Fruit fly (Drosophila melanogaster) whole organism, embryonic: ENCODE results near the gene CG15536.

ENCODE experiments used
- Atf3 ChIP-seq: fragments of 200-800 bp; sonication (Bioruptor generic); optimal IDR thresholded peaks from 3 replicates; lab custom pipeline; 2016; ENCODE audit warnings: missing biosample characterization, missing genetic modification characterization
- Awh ChIP-seq: fragments of 200-800 bp; sonication (Bioruptor generic); IDR thresholded peaks from 2 replicates; pipeline ENCODE4, ENCODE4 v1.3.6; 2022; ENCODE audit warnings: missing biosample characterization, missing genetic modification characterization
- CG10321 ChIP-seq: fragments of 200-800 bp; sonication (Bioruptor generic); IDR thresholded peaks from 2 replicates; pipeline ENCODE4 v1.3.6; 2022; ENCODE audit warnings: missing biosample characterization, missing genetic modification characterization
- CG10462 ChIP-seq: fragments of 200-800 bp; sonication (Bioruptor generic); optimal IDR thresholded peaks from 2 replicates; lab custom pipeline; 2016; ENCODE audit warnings: missing biosample characterization, missing genetic modification characterization
- CG12744 ChIP-seq: fragments of 200-800 bp; sonication (Bioruptor generic); optimal IDR thresholded peaks from 2 replicates; lab custom pipeline; 2016; ENCODE audit warnings: missing biosample characterization, missing genetic modification characterization
- CG13775 ChIP-seq: fragments of 200-800 bp; sonication (Bioruptor generic); optimal IDR thresholded peaks from 3 replicates; lab custom pipeline; 2017; ENCODE audit warnings: missing biosample characterization, mild to moderate bottlenecking, missing genetic modification characterization
- CG15011 ChIP-seq: fragments of 200-800 bp; sonication (Bioruptor generic); optimal IDR thresholded peaks from 3 replicates; lab custom pipeline; 2018; ENCODE audit warnings: missing biosample characterization, mild to moderate bottlenecking, missing genetic modification characterization
- CG18764 ChIP-seq: fragments of 200-800 bp; sonication (Bioruptor generic); optimal IDR thresholded peaks from 3 replicates; lab custom pipeline; 2016; ENCODE audit warnings: missing biosample characterization, missing genetic modification characterization
- CG3065 ChIP-seq: fragments of 200-800 bp; sonication (Bioruptor generic); optimal IDR thresholded peaks from 2 replicates; lab custom pipeline; 2016; ENCODE audit warnings: missing biosample characterization, missing genetic modification characterization
- CG32532 ChIP-seq: fragments of 200-800 bp; sonication (Bioruptor generic); IDR thresholded peaks from 2 replicates; pipeline ENCODE4 v1.3.6; 2022; ENCODE audit warnings: missing biosample characterization, missing genetic modification characterization
- CG34422 ChIP-seq: fragments of 200-800 bp; sonication (Bioruptor generic); IDR thresholded peaks from 3 replicates; pipeline ENCODE4 v1.3.6; 2022; ENCODE audit warnings: missing biosample characterization, missing genetic modification characterization
- CG3847 ChIP-seq: fragments of 200-800 bp; sonication (Bioruptor generic); IDR thresholded peaks from 2 replicates; pipeline ENCODE4 v1.3.6; 2022; ENCODE audit warnings: missing biosample characterization, missing genetic modification characterization
- CG4424 ChIP-seq: fragments of 200-800 bp; sonication (Bioruptor generic); optimal IDR thresholded peaks from 3 replicates; lab custom pipeline; 2016; ENCODE audit warnings: missing biosample characterization, missing genetic modification characterization
- CG4707 ChIP-seq: fragments of 200-800 bp; sonication (Bioruptor generic); optimal IDR thresholded peaks from 2 replicates; lab custom pipeline; 2018; ENCODE audit warnings: missing biosample characterization, mild to moderate bottlenecking, missing genetic modification characterization, moderate library complexity
- CG5245 ChIP-seq: fragments of 200-800 bp; sonication (Bioruptor generic); optimal IDR thresholded peaks from 3 replicates; lab custom pipeline; 2016; ENCODE audit warnings: missing biosample characterization, missing genetic modification characterization
- CG7839 ChIP-seq: fragments of 200-800 bp; sonication (Bioruptor generic); optimal IDR thresholded peaks from 3 replicates; lab custom pipeline; 2018; ENCODE audit warnings: missing biosample characterization, mild to moderate bottlenecking, missing genetic modification characterization, moderate library complexity
- Dad ChIP-seq: fragments of 200-800 bp; sonication (Bioruptor generic); optimal IDR thresholded peaks from 3 replicates; lab custom pipeline; 2016; ENCODE audit warnings: missing biosample characterization, missing genetic modification characterization
- Dbx ChIP-seq: fragments of 200-800 bp; sonication (Bioruptor generic); IDR thresholded peaks from 3 replicates; pipeline ENCODE4 v1.3.6; 2022; ENCODE audit warnings: missing biosample characterization, missing genetic modification characterization
- Drgx ChIP-seq: fragments of 200-800 bp; sonication (Bioruptor generic); IDR thresholded peaks from 2 replicates; pipeline ENCODE4 v1.3.6; 2022; ENCODE audit warnings: missing biosample characterization, missing genetic modification characterization
- E2f1 ChIP-seq: fragments of 200-800 bp; sonication (Bioruptor generic); IDR thresholded peaks from 2 replicates; pipeline ENCODE4 v1.3.6; 2022; ENCODE audit warnings: missing biosample characterization, missing genetic modification characterization
- Fer1 ChIP-seq: fragments of 200-800 bp; sonication (Bioruptor generic); optimal IDR thresholded peaks from 2 replicates; lab custom pipeline; 2017; ENCODE audit warnings: missing biosample characterization, mild to moderate bottlenecking, missing genetic modification characterization
- Fer2 ChIP-seq: fragments of 200-800 bp; sonication (Bioruptor generic); optimal IDR thresholded peaks from 2 replicates; lab custom pipeline; 2018; ENCODE audit warnings: missing biosample characterization, mild to moderate bottlenecking, missing genetic modification characterization, moderate library complexity
- Hr39 ChIP-seq: fragments of >200 bp; optimal IDR thresholded peaks from 2 replicates; lab custom pipeline; 2017
- Hr51 ChIP-seq, 2 experiments: fragments of 200-800 bp; sonication (Bioruptor generic); optimal IDR thresholded peaks; 2 replicates in 1 of 2; 3 replicates in 1 of 2; lab custom pipeline; 2016 to 2018; ENCODE audit warnings: missing biosample characterization in 2 of 2, missing genetic modification characterization in 2 of 2, mild to moderate bottlenecking in 1 of 2, moderate library complexity in 1 of 2
- Lim3 ChIP-seq: fragments of 200-800 bp; sonication (Bioruptor generic); IDR thresholded peaks from 2 replicates; pipeline ENCODE4 v1.3.6; 2022; ENCODE audit warnings: missing biosample characterization, missing genetic modification characterization
- Lpt ChIP-seq: fragments of >200 bp; optimal IDR thresholded peaks from 2 replicates; lab custom pipeline; 2018; ENCODE audit warnings: missing biosample characterization, missing genetic modification characterization
- Med ChIP-seq: fragments of 200-800 bp; sonication (Bioruptor generic); peaks from one replicate; lab custom pipeline; 2016; ENCODE audit warnings: missing biosample characterization, missing genetic modification characterization, mild to moderate bottlenecking, inconsistent platforms, moderate library complexity
- Mrtf ChIP-seq: fragments of 200-800 bp; sonication (Bioruptor generic); IDR thresholded peaks from 3 replicates; pipeline ENCODE4 v1.3.6; 2022; ENCODE audit warnings: missing biosample characterization, missing genetic modification characterization
- NFAT ChIP-seq: fragments of 200-800 bp; sonication (Bioruptor generic); IDR thresholded peaks from 2 replicates; pipeline ENCODE4 v1.3.6; 2022; ENCODE audit warnings: missing biosample characterization, missing genetic modification characterization
- Neu2 ChIP-seq: fragments of 200-800 bp; sonication (Bioruptor generic); optimal IDR thresholded peaks from 3 replicates; lab custom pipeline; 2016; ENCODE audit warnings: missing biosample characterization, missing genetic modification characterization, borderline replicate concordance
- Nf-YB ChIP-seq: fragments of 200-800 bp; sonication (Bioruptor generic); optimal IDR thresholded peaks from 3 replicates; lab custom pipeline; 2019; ENCODE audit warnings: missing biosample characterization, mild to moderate bottlenecking, missing genetic modification characterization, moderate library complexity
- Sox102F ChIP-seq: fragments of 200-800 bp; sonication (Bioruptor generic); optimal IDR thresholded peaks from 2 replicates; lab custom pipeline; 2018; ENCODE audit warnings: missing biosample characterization, mild to moderate bottlenecking, missing genetic modification characterization, moderate library complexity
- Spps ChIP-seq: fragments of 200-800 bp; sonication (Bioruptor generic); optimal IDR thresholded peaks from 2 replicates; lab custom pipeline; 2018; ENCODE audit warnings: missing biosample characterization, mild to moderate bottlenecking, missing genetic modification characterization
- Trl ChIP-seq, 3 experiments: fragments of >200 bp in 2 of 3; fragments of 200-800 bp in 1 of 3; sonication (Bioruptor generic) in 1 of 3; optimal IDR thresholded peaks; 2 replicates in 1 of 3; 3 replicates in 2 of 3; lab custom pipeline; 2016 to 2017; ENCODE audit warnings: missing biosample characterization in 1 of 3, missing genetic modification characterization in 1 of 3
- ato ChIP-seq: fragments of 200-800 bp; sonication (Bioruptor generic); IDR thresholded peaks from 2 replicates; pipeline ENCODE4 v1.3.6; 2022; ENCODE audit warnings: missing biosample characterization, missing genetic modification characterization; ENCODE audit not compliant: partially characterized antibody
- chif ChIP-seq, 2 experiments: fragments of 200-800 bp; sonication (Bioruptor generic); optimal IDR thresholded peaks; 3 replicates each; lab custom pipeline; 2016; ENCODE audit warnings: missing biosample characterization in 2 of 2, missing genetic modification characterization in 2 of 2
- dm ChIP-seq: fragments of 200-800 bp; sonication (Bioruptor generic); optimal IDR thresholded peaks from 3 replicates; lab custom pipeline; 2016; ENCODE audit warnings: missing biosample characterization, missing genetic modification characterization
- dmrt11E ChIP-seq: fragments of 200-800 bp; sonication (Bioruptor generic); optimal IDR thresholded peaks from 3 replicates; lab custom pipeline; 2018; ENCODE audit warnings: missing biosample characterization, mild to moderate bottlenecking, missing genetic modification characterization, moderate library complexity
- dmrt99B ChIP-seq: fragments of 200-800 bp; sonication (Bioruptor generic); optimal IDR thresholded peaks from 2 replicates; lab custom pipeline; 2018; ENCODE audit warnings: missing biosample characterization, mild to moderate bottlenecking, missing genetic modification characterization, moderate library complexity
- fd102C ChIP-seq: fragments of 200-800 bp; sonication (Bioruptor generic); optimal IDR thresholded peaks from 2 replicates; lab custom pipeline; 2018; ENCODE audit warnings: missing biosample characterization, mild to moderate bottlenecking, missing genetic modification characterization, moderate library complexity
- fd3F ChIP-seq: fragments of 200-800 bp; sonication (Bioruptor generic); optimal IDR thresholded peaks from 2 replicates; lab custom pipeline; 2018; ENCODE audit warnings: missing biosample characterization, mild to moderate bottlenecking, missing genetic modification characterization, moderate library complexity
- gfzf ChIP-seq: fragments of 200-800 bp; sonication (Bioruptor generic); optimal IDR thresholded peaks from 2 replicates; lab custom pipeline; 2016; ENCODE audit warnings: missing biosample characterization, mild to moderate bottlenecking, missing genetic modification characterization, moderate library complexity
- jumu ChIP-seq: fragments of 200-800 bp; sonication (Bioruptor generic); optimal IDR thresholded peaks from 3 replicates; lab custom pipeline; 2016; ENCODE audit warnings: missing biosample characterization, missing genetic modification characterization
- lmd ChIP-seq: fragments of 200-800 bp; sonication (Bioruptor generic); IDR thresholded peaks from 2 replicates; pipeline ENCODE4 v1.3.6; 2022; ENCODE audit warnings: missing biosample characterization, missing genetic modification characterization
- org-1 ChIP-seq: fragments of 200-800 bp; sonication (Bioruptor generic); optimal IDR thresholded peaks from 2 replicates; lab custom pipeline; 2017; ENCODE audit warnings: missing biosample characterization, missing genetic modification characterization
- peb ChIP-seq: fragments of 200-800 bp; sonication (Bioruptor generic); IDR thresholded peaks from 2 replicates; pipeline ENCODE4 v1.3.6; 2022; ENCODE audit warnings: missing biosample characterization, missing genetic modification characterization
- schlank ChIP-seq: fragments of 200-800 bp; sonication (Bioruptor generic); optimal IDR thresholded peaks from 2 replicates; lab custom pipeline; 2018; ENCODE audit warnings: missing biosample characterization, mild to moderate bottlenecking, missing genetic modification characterization
- tio ChIP-seq: fragments of 200-800 bp; sonication (Bioruptor generic); optimal IDR thresholded peaks from 2 replicates; lab custom pipeline; 2017; ENCODE audit warnings: missing biosample characterization, missing genetic modification characterization, inconsistent platforms
- wek ChIP-seq: fragments of 200-800 bp; sonication (Bioruptor generic); optimal IDR thresholded peaks from 3 replicates; lab custom pipeline; 2018; ENCODE audit warnings: missing biosample characterization, mild to moderate bottlenecking, missing genetic modification characterization, moderate library complexity
- zf30C ChIP-seq: fragments of 200-800 bp; sonication (Bioruptor generic); optimal IDR thresholded peaks from 3 replicates; lab custom pipeline; 2018; ENCODE audit warnings: missing biosample characterization, mild to moderate bottlenecking, missing genetic modification characterization

CG15536 gene

DNA sequence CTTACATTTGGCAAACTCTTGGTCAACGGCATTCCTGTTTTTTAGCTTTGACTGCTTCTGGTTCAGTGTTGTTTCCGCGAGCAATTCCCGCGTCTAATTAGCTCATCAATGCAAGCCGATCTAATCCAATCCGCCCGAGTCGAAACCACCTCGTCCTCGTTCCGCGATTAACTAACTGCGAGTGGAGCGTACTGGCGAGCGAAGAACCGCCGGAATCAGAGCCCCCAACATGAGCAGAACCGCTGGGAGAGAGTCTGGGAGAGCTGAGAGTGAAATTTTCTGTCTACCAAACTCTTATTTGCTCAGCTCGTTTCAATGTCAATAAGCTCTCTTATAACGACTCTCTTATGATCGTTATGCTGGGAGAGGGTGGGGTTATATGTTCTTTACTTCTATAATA is 25.3 kb upstream of the CG15536 start (continued):
- peak; percentile 29 for TF ChIP-seq CG7839 (tag; lab: Kevin White, UChicago)
- peak; percentile 21; the same call in 1 of the 2 replicates for TF ChIP-seq CG3847
- no peak for TF ChIP-seq Hr39 (lab: Kevin White, UChicago)
- peak; percentile 68 for TF ChIP-seq CG4707 (GFP tag; lab: Kevin White, UChicago)
- TF ChIP-seq Nf-YB (GFP tag; lab: Kevin White, UChicago) = peak; percentile 14
- peak; percentile 85 to 95 for TF ChIP-seq Trl (optimal IDR thresholded peaks at IDR 0.05; lab: Kevin White, UChicago)
- TF ChIP-seq Trl (GFP tag; optimal IDR thresholded peaks at IDR 0.05; lab: Kevin White, UChicago) = peak; percentile 82
- TF ChIP-seq CG34422 = peak; percentile 68; the same call in 1 of the 3 replicates
- TF ChIP-seq Fer2 = peak; percentile 17
- TF ChIP-seq fd3F = peak; percentile 71
- peak; percentile 72 for TF ChIP-seq CG10321 (GFP tag; lab: Robert Waterston, UW)
- peak; percentile 96 for TF ChIP-seq Awh (GFP tag; lab: Robert Waterston, UW)
- peak; percentile 49 for TF ChIP-seq dmrt11E (tag; lab: Kevin White, UChicago)
- TF ChIP-seq Dad (GFP tag; lab: Kevin White, UChicago) = peak; percentile 54
- TF ChIP-seq dm (GFP tag; lab: Kevin White, UChicago) = peak; percentile 56
- TF ChIP-seq CG13775 (GFP tag; lab: Kevin White, UChicago) = peak; percentile 59
- TF ChIP-seq CG18764 (GFP tag; lab: Kevin White, UChicago) = peak; percentile 81
- TF ChIP-seq CG15011 (GFP tag; lab: Kevin White, UChicago) = peak; percentile 73
- TF ChIP-seq jumu (GFP tag; lab: Kevin White, UChicago) = peak; percentile 59
- peak; percentile 83 for TF ChIP-seq wek (GFP tag; lab: Kevin White, UChicago)
- TF ChIP-seq chif (GFP tag; optimal IDR thresholded peaks at IDR 0.05; lab: Kevin White, UChicago) = peak; percentile 54 to 74
- TF ChIP-seq Dbx (GFP tag; lab: Robert Waterston, UW) = peak; percentile 94
- TF ChIP-seq fd102C = no peak
- TF ChIP-seq CG12744 (GFP tag; lab: Kevin White, UChicago) = peak; percentile 83
- peak; percentile 0 for TF ChIP-seq CG4424 (GFP tag; lab: Kevin White, UChicago)
- peak; percentile 88 for TF ChIP-seq tio
- peak; percentile 51 for TF ChIP-seq dmrt99B (tag; lab: Kevin White, UChicago)
- TF ChIP-seq schlank (tag; lab: Kevin White, UChicago) = peak; percentile 62
- TF ChIP-seq Atf3 (GFP tag; lab: Kevin White, UChicago) = peak; percentile 68
- peak; percentile 79; the same call in 1 of the 2 replicates for TF ChIP-seq NFAT (GFP tag; lab: Robert Waterston, UW)
- peak; percentile 83 for TF ChIP-seq Fer1 (GFP tag; lab: Kevin White, UChicago)
- TF ChIP-seq Drgx = peak; percentile 7; the same call in 1 of the 2 replicates
- TF ChIP-seq Lim3 (GFP tag; lab: Robert Waterston, UW) = no peak
- TF ChIP-seq ato (GFP tag; lab: Robert Waterston, UW) = no peak; the same call in 1 of the 2 replicates
- TF ChIP-seq Mrtf (GFP tag; lab: Robert Waterston, UW) = peak; percentile 62; the same call in 2 of the 3 replicates
- peak in 1 of 2 experiments; percentile 76 for TF ChIP-seq Hr51 (GFP tag; optimal IDR thresholded peaks at IDR 0.05; lab: Kevin White, UChicago)
- TF ChIP-seq org-1 (GFP tag; lab: Kevin White, UChicago) = peak; percentile 65
- no peak for TF ChIP-seq zf30C (GFP tag; lab: Kevin White, UChicago)
- TF ChIP-seq Sox102F (GFP tag; lab: Kevin White, UChicago) = peak; percentile 53
- peak; percentile 62; the same call in 1 of the 2 replicates for TF ChIP-seq peb (GFP tag; lab: Robert Waterston, UW)
- TF ChIP-seq CG32532 (GFP tag; lab: Robert Waterston, UW) = peak; percentile 86
- TF ChIP-seq lmd (GFP tag; lab: Robert Waterston, UW) = peak; percentile 31; the same call in 1 of the 2 replicates
- peak; percentile 69 for TF ChIP-seq CG10462 (GFP tag; lab: Kevin White, UChicago)
- TF ChIP-seq gfzf (GFP tag; lab: Kevin White, UChicago) = no peak
- TF ChIP-seq E2f1 (GFP tag; lab: Robert Waterston, UW) = peak; percentile 71
- TF ChIP-seq CG3065 (GFP tag; lab: Kevin White, UChicago) = peak; percentile 59
- TF ChIP-seq Neu2 (GFP tag; lab: Kevin White, UChicago) = no peak
- peak; percentile 70 for TF ChIP-seq CG5245
- TF ChIP-seq Med = peak; percentile 98
- peak; percentile 72 for TF ChIP-seq Spps (tag; lab: Kevin White, UChicago)
- TF ChIP-seq Lpt (GFP tag; lab: Kevin White, UChicago) = no peak
